Fruit fly (Drosophila melanogaster): ENCODE results near the gene CG34404.

Gene CG34404

dm6 chr3R:15332994-15333393, 34.5 kb downstream of the CG34404 start, which contains the start of the genes Fkbp39 and Cyfip (continued):
- TF ChIP-seq CG17612 (GFP tag; IDR thresholded peaks at IDR 0.05), result no peak
- no peak for TF ChIP-seq CG18764 (GFP tag; optimal IDR thresholded peaks at IDR 0.05)
- TF ChIP-seq repo (GFP tag; optimal IDR thresholded peaks at IDR 0.05), result peak; percentile 32
- peak; percentile 66; the same call in 2 of the 3 replicates for TF ChIP-seq ken (GFP tag; IDR thresholded peaks at IDR 0.05)
- TF ChIP-seq CG10654 (GFP tag; optimal IDR thresholded peaks at IDR 0.05), result peak; percentile 10
- TF ChIP-seq HmgD (GFP tag; optimal IDR thresholded peaks at IDR 0.05), result peak; percentile 87
- no peak for TF ChIP-seq Doc2 (GFP tag; IDR thresholded peaks at IDR 0.05)
- TF ChIP-seq Hr51 (GFP tag; optimal IDR thresholded peaks at IDR 0.05), result peak in 1 of 2 experiments; percentile 48
- no peak for TF ChIP-seq CG6813 (GFP tag; optimal IDR thresholded peaks at IDR 0.05)
- TF ChIP-seq da (GFP tag; optimal IDR thresholded peaks at IDR 0.05), result peak; percentile 51
- TF ChIP-seq knrl (GFP tag; IDR thresholded peaks at IDR 0.05; ENCODE audit: partially characterized antibody), result peak; percentile 68
- TF ChIP-seq CG32767 (GFP tag; IDR thresholded peaks at IDR 0.05), result peak; percentile 31; the same call in 1 of the 2 replicates
- TF ChIP-seq usp (GFP tag; optimal IDR thresholded peaks at IDR 0.05), result no peak
- TF ChIP-seq Rx (GFP tag; IDR thresholded peaks at IDR 0.05), result no peak
- TF ChIP-seq salm (tag; optimal IDR thresholded peaks at IDR 0.05), result no peak
- TF ChIP-seq tio (GFP tag; optimal IDR thresholded peaks at IDR 0.05), result no peak
- no peak for TF ChIP-seq klu (GFP tag; IDR thresholded peaks at IDR 0.05)
- TF ChIP-seq CG17186 (GFP tag; optimal IDR thresholded peaks at IDR 0.05), result peak; percentile 98
- no peak for TF ChIP-seq ap (GFP tag; IDR thresholded peaks at IDR 0.05)
- TF ChIP-seq caup (GFP tag; optimal IDR thresholded peaks at IDR 0.05; ENCODE audit: severe bottlenecking), result peak; percentile 64
- TF ChIP-seq esg (GFP tag; conservative IDR thresholded peaks at IDR 0.05), result no peak
- peak; percentile 34; the same call in 1 of the 2 replicates for TF ChIP-seq Atf6 (GFP tag; IDR thresholded peaks at IDR 0.05)
- no peak for TF ChIP-seq ham (GFP tag; IDR thresholded peaks at IDR 0.05)
- peak; percentile 18 for TF ChIP-seq CG3995 (GFP tag; optimal IDR thresholded peaks at IDR 0.05)
- no peak for TF ChIP-seq Nf-YC (tag; optimal IDR thresholded peaks at IDR 0.05)
- TF ChIP-seq CHES-1-like (GFP tag; optimal IDR thresholded peaks at IDR 0.05), result peak; percentile 92
- TF ChIP-seq Rfx (GFP tag; IDR thresholded peaks at IDR 0.05), result peak; percentile 84
- peak; percentile 93 for TF ChIP-seq CG1603 (tag; optimal IDR thresholded peaks at IDR 0.05)
- TF ChIP-seq D19B (GFP tag; optimal IDR thresholded peaks at IDR 0.05), result no peak
- TF ChIP-seq CG4617 (GFP tag; optimal IDR thresholded peaks at IDR 0.05; ENCODE audit: borderline replicate concordance), result peak; percentile 98
- peak; percentile 36 for TF ChIP-seq Meics (GFP tag; optimal IDR thresholded peaks at IDR 0.05)
- no peak for TF ChIP-seq CG16779 (GFP tag; IDR thresholded peaks at IDR 0.05)
- no peak for TF ChIP-seq crc (GFP tag; optimal IDR thresholded peaks at IDR 0.05)
- TF ChIP-seq lbe (GFP tag; optimal IDR thresholded peaks at IDR 0.05), result no peak
- TF ChIP-seq nerfin-2 (GFP tag; IDR thresholded peaks at IDR 0.05; ENCODE audit: partially characterized antibody), result peak; percentile 39; the same call in 1 of the 2 replicates
- peak; percentile 80 for TF ChIP-seq NC2β (GFP tag; optimal IDR thresholded peaks at IDR 0.05)
- TF ChIP-seq Sin3A (optimal IDR thresholded peaks at IDR 0.05), result peak; percentile 84
- TF ChIP-seq CG15073 (GFP tag; optimal IDR thresholded peaks at IDR 0.05), result no peak
- TF ChIP-seq inv (GFP tag; IDR thresholded peaks at IDR 0.05; ENCODE audit: partially characterized antibody), result peak; percentile 59
- TF ChIP-seq HLH4C (GFP tag; IDR thresholded peaks at IDR 0.05; ENCODE audit: partially characterized antibody), result peak; percentile 80
- TF ChIP-seq CG12104 (GFP tag; optimal IDR thresholded peaks at IDR 0.05), result no peak
- TF ChIP-seq CG11085 (GFP tag; IDR thresholded peaks at IDR 0.05), result no peak
- TF ChIP-seq CG16813 (GFP tag; IDR thresholded peaks at IDR 0.05; ENCODE audit: partially characterized antibody), result peak; percentile 74
- no peak for TF ChIP-seq wdn (GFP tag; IDR thresholded peaks at IDR 0.05)
- TF ChIP-seq Hey (tag; optimal IDR thresholded peaks at IDR 0.05), result no peak
- no peak for TF ChIP-seq disco-r (GFP tag; optimal IDR thresholded peaks at IDR 0.05)
- TF ChIP-seq CG16815 (GFP tag; optimal IDR thresholded peaks at IDR 0.05), result no peak
- peak; percentile 41 to 57 for TF ChIP-seq dpn (GFP tag; optimal IDR thresholded peaks at IDR 0.05)
- TF ChIP-seq seq (GFP tag; IDR thresholded peaks at IDR 0.05), result no peak
- 0 out of 2 replicates have a peak, but pooled peaks have one; percentile 34 for TF ChIP-seq tna (GFP tag; IDR thresholded peaks at IDR 0.05; ENCODE audit: partially characterized antibody)
- TF ChIP-seq CG4707 (GFP tag; optimal IDR thresholded peaks at IDR 0.05), result no peak
